Worm (Caenorhabditis elegans) whole organism, L2 larva: Measurements from ENCODE around the gene C04H5.7.
A peak's percentile ranks its signal among the peaks of the same experiment; 100 is the strongest.

Experiments
- C34F6.9 ChIP-seq: fragments of 150-350 bp; optimal IDR thresholded peaks from 2 replicates; lab custom pipeline; 2014; ENCODE audit warnings: missing biosample characterization, missing genetic modification characterization
- F13H6.1 ChIP-seq: sonication (generic microtip); optimal IDR thresholded peaks from 2 replicates; lab custom pipeline; 2016; ENCODE audit warnings: missing genetic modification characterization, missing compliant biosample characterization
- R02D3.7 ChIP-seq: fragments of 150-350 bp; optimal IDR thresholded peaks from 2 replicates; lab custom pipeline; 2014; ENCODE audit warnings: missing biosample characterization, missing genetic modification characterization
- Y55F3AM.14 ChIP-seq: fragments of 200-800 bp; sonication (Bioruptor generic); optimal IDR thresholded peaks from 2 replicates; lab custom pipeline; 2018; ENCODE audit warnings: mild to moderate bottlenecking, missing genetic modification characterization, missing compliant biosample characterization
- alr-1 ChIP-seq: fragments of 150-350 bp; optimal IDR thresholded peaks from 2 replicates; lab custom pipeline; 2014; ENCODE audit warnings: missing biosample characterization, missing genetic modification characterization
- aly-2 ChIP-seq: fragments of 150-350 bp; optimal IDR thresholded peaks from 2 replicates; lab custom pipeline; 2014; ENCODE audit warnings: missing biosample characterization, missing genetic modification characterization
- ama-1 ChIP-seq: fragments of 150-350 bp; optimal IDR thresholded peaks from 2 replicates; lab custom pipeline; 2018; ENCODE audit warnings: inconsistent platforms
- blmp-1 ChIP-seq: sonication (generic microtip); optimal IDR thresholded peaks from 2 replicates; lab custom pipeline; 2017; ENCODE audit warnings: missing genetic modification characterization, mild to moderate bottlenecking, missing compliant biosample characterization, antibody characterized with exemption, moderate library complexity; ENCODE audit not compliant: insufficient read depth
- ceh-82 ChIP-seq: fragments of 150-350 bp; optimal IDR thresholded peaks from 2 replicates; lab custom pipeline; 2014; ENCODE audit warnings: missing biosample characterization, missing genetic modification characterization
- crh-2 ChIP-seq: sonication (generic microtip); optimal IDR thresholded peaks from 2 replicates; lab custom pipeline; 2017; ENCODE audit warnings: missing biosample characterization, missing genetic modification characterization
- dmd-4 ChIP-seq: sonication (generic microtip); optimal IDR thresholded peaks from 2 replicates; lab custom pipeline; 2017; ENCODE audit warnings: missing biosample characterization, missing genetic modification characterization
- egl-27 ChIP-seq: sonication (generic microtip); optimal IDR thresholded peaks from 3 replicates; lab custom pipeline; 2017; ENCODE audit warnings: missing biosample characterization, missing genetic modification reagents, missing genetic modification characterization
- elt-1 ChIP-seq: fragments of 150-350 bp; optimal IDR thresholded peaks from 2 replicates; lab custom pipeline; 2014; ENCODE audit warnings: missing biosample characterization, missing genetic modification characterization
- fos-1 ChIP-seq: fragments of 150-350 bp; optimal IDR thresholded peaks from 2 replicates; lab custom pipeline; 2014; ENCODE audit warnings: missing biosample characterization, missing genetic modification characterization
- gmeb-1 ChIP-seq: fragments of 150-350 bp; optimal IDR thresholded peaks from 2 replicates; lab custom pipeline; 2014; ENCODE audit warnings: missing biosample characterization, missing genetic modification characterization
- lin-11 ChIP-seq: fragments of 150-350 bp; sonication (generic microtip); optimal IDR thresholded peaks from 2 replicates; lab custom pipeline; 2014; ENCODE audit warnings: missing biosample characterization, missing genetic modification characterization, inconsistent platforms, mixed read lengths
- lin-13 ChIP-seq: fragments of 150-350 bp; optimal IDR thresholded peaks from 2 replicates; lab custom pipeline; 2014; ENCODE audit warnings: missing biosample characterization, missing genetic modification reagents, missing genetic modification characterization
- lsy-2 ChIP-seq, 2 experiments: fragments of 150-350 bp in 1 of 2; sonication (generic microtip) in 1 of 2; optimal IDR thresholded peaks; 2 replicates each; lab custom pipeline; 2014 to 2017; ENCODE audit warnings: missing biosample characterization in 2 of 2, missing genetic modification characterization in 2 of 2
- mbf-1 ChIP-seq: sonication (generic microtip); optimal IDR thresholded peaks from 2 replicates; lab custom pipeline; 2017; ENCODE audit warnings: missing biosample characterization, missing genetic modification characterization
- mdl-1 ChIP-seq, 2 experiments: fragments of 150-350 bp in 1 of 2; sonication (generic microtip) in 1 of 2; optimal IDR thresholded peaks; 2 replicates each; lab custom pipeline; 2017; ENCODE audit warnings: missing biosample characterization in 2 of 2, missing genetic modification characterization in 2 of 2
- nhr-10 ChIP-seq: sonication (generic microtip); optimal IDR thresholded peaks from 2 replicates; lab custom pipeline; 2017; ENCODE audit warnings: missing biosample characterization, missing genetic modification characterization
- nhr-11 ChIP-seq: fragments of 150-350 bp; optimal IDR thresholded peaks from 2 replicates; lab custom pipeline; 2014; ENCODE audit warnings: missing biosample characterization, missing genetic modification characterization
- nhr-129 ChIP-seq: fragments of 150-350 bp; optimal IDR thresholded peaks from 2 replicates; lab custom pipeline; 2014; ENCODE audit warnings: missing biosample characterization, missing genetic modification characterization
- nhr-21 ChIP-seq: fragments of 150-350 bp; optimal IDR thresholded peaks from 2 replicates; lab custom pipeline; 2014; ENCODE audit warnings: missing biosample characterization, missing genetic modification characterization
- nhr-23 ChIP-seq: fragments of 150-350 bp; optimal IDR thresholded peaks from 2 replicates; lab custom pipeline; 2014; ENCODE audit warnings: missing biosample characterization, missing genetic modification reagents, missing genetic modification characterization
- nhr-237 ChIP-seq: fragments of 150-350 bp; optimal IDR thresholded peaks from 2 replicates; lab custom pipeline; 2014; ENCODE audit warnings: missing biosample characterization, missing genetic modification characterization
- nhr-25 ChIP-seq: fragments of 150-350 bp; sonication (generic microtip); optimal IDR thresholded peaks from 3 replicates; lab custom pipeline; 2014; ENCODE audit warnings: missing biosample characterization, missing genetic modification characterization
- nhr-77 ChIP-seq: fragments of 150-350 bp; optimal IDR thresholded peaks from 2 replicates; lab custom pipeline; 2014; ENCODE audit warnings: missing biosample characterization, missing genetic modification characterization
- skn-1 ChIP-seq: sonication (generic microtip); optimal IDR thresholded peaks from 2 replicates; lab custom pipeline; 2017; ENCODE audit warnings: missing biosample characterization, missing genetic modification characterization
- sma-9 ChIP-seq, 2 experiments: fragments of 150-350 bp in 1 of 2; sonication (generic microtip) in 1 of 2; optimal IDR thresholded peaks; 2 replicates each; lab custom pipeline; 2014 to 2016; ENCODE audit warnings: missing genetic modification characterization in 2 of 2, mild to moderate bottlenecking in 1 of 2, missing biosample characterization in 1 of 2, missing compliant biosample characterization in 1 of 2, missing genetic modification reagents in 1 of 2, moderate library complexity in 1 of 2
- unc-39 ChIP-seq: fragments of 150-350 bp; optimal IDR thresholded peaks from 2 replicates; lab custom pipeline; 2014; ENCODE audit warnings: missing biosample characterization, missing genetic modification characterization
- unc-55 ChIP-seq: fragments of 150-350 bp; sonication (generic microtip); optimal IDR thresholded peaks from 3 replicates; lab custom pipeline; 2014; ENCODE audit warnings: missing biosample characterization, missing genetic modification reagents, missing genetic modification characterization
- unc-62 ChIP-seq: fragments of 150-350 bp; optimal IDR thresholded peaks from 2 replicates; lab custom pipeline; 2014; ENCODE audit warnings: missing biosample characterization, missing genetic modification reagents, missing genetic modification characterization
- zag-1 ChIP-seq: fragments of 150-350 bp; optimal IDR thresholded peaks from 2 replicates; lab custom pipeline; 2014; ENCODE audit warnings: missing biosample characterization, missing genetic modification characterization
- ztf-4 ChIP-seq: fragments of 150-350 bp; optimal IDR thresholded peaks from 2 replicates; lab custom pipeline; 2014; ENCODE audit warnings: missing biosample characterization, missing genetic modification characterization

The C04H5.7 gene

ce11 chrII:14492592-14493196 is 45.1 kb upstream of the C04H5.7 start:
- TF ChIP-seq alr-1 (no peak), ama-1 (lab: Kevin White, UChicago) (peak; percentile 59)

ce11 chrII:14494014-14494413 is 43.7 kb upstream of the C04H5.7 start:
- TF ChIP-seq dmd-4 (tag; lab: Kevin White, UChicago): no peak
- no peak for TF ChIP-seq lin-11 (tag; lab: Kevin White, UChicago)
- TF ChIP-seq crh-2 (tag; lab: Kevin White, UChicago): no peak
- TF ChIP-seq unc-62 (GFP tag; lab: Kevin White, UChicago): no peak
- no peak for TF ChIP-seq elt-1
- TF ChIP-seq nhr-25: no peak
- TF ChIP-seq aly-2 (tag; lab: Kevin White, UChicago): no peak
- TF ChIP-seq egl-27 (tag; lab: Kevin White, UChicago): no peak
- TF ChIP-seq lsy-2 (tag; optimal IDR thresholded peaks at IDR 0.05; lab: Kevin White, UChicago): no peak
- TF ChIP-seq unc-39 (tag; lab: Kevin White, UChicago): no peak
- TF ChIP-seq nhr-10 (tag; lab: Kevin White, UChicago): no peak
- no peak for TF ChIP-seq ztf-4 (tag; lab: Kevin White, UChicago)
- no peak for TF ChIP-seq F13H6.1 (tag; lab: Kevin White, UChicago)

ce11 chrII:14494414-14494463 is 43.5 kb upstream of the C04H5.7 start, which contains the start of gene cysl-2:
Gene cysl-2, minus strand, starts transcription at chrII:14494451.
- TF ChIP-seq mdl-1 (tag; optimal IDR thresholded peaks at IDR 0.05; lab: Kevin White, UChicago): no peak
- peak; percentile 61 for TF ChIP-seq ama-1 (lab: Kevin White, UChicago)

- TF ChIP-seq blmp-1: peak; percentile 12
- TF ChIP-seq Y55F3AM.14 (GFP tag; lab: Kevin White, UChicago): no peak
- TF ChIP-seq fos-1 (tag; lab: Kevin White, UChicago): peak; percentile 55
- TF ChIP-seq lin-13 (GFP tag; lab: Kevin White, UChicago): no peak
- TF ChIP-seq skn-1 (tag; lab: Kevin White, UChicago): peak; percentile 92
- no peak for TF ChIP-seq lsy-2 (tag; optimal IDR thresholded peaks at IDR 0.05; lab: Kevin White, UChicago)
- peak; percentile 30 for TF ChIP-seq sma-9 (GFP tag; optimal IDR thresholded peaks at IDR 0.05; lab: Kevin White, UChicago)
- TF ChIP-seq sma-9 (tag; optimal IDR thresholded peaks at IDR 0.05; lab: Kevin White, UChicago): no peak
Observed at ce11 chrII:14494464-14494863, 43.3 kb upstream of the C04H5.7 start.

ce11 chrII:14495341-14495740 is 42.4 kb upstream of the C04H5.7 start:
- TF ChIP-seq Y55F3AM.14 (GFP tag; lab: Kevin White, UChicago): no peak
- no peak for TF ChIP-seq C34F6.9 (tag; lab: Kevin White, UChicago)
- peak; percentile 35 for TF ChIP-seq nhr-77 (tag; lab: Kevin White, UChicago)
- TF ChIP-seq nhr-129 (tag; lab: Kevin White, UChicago): peak; percentile 43
- peak; percentile 42 for TF ChIP-seq crh-2 (tag; lab: Kevin White, UChicago)
- no peak for TF ChIP-seq elt-1
- TF ChIP-seq unc-55: no peak
- TF ChIP-seq F13H6.1 (tag; lab: Kevin White, UChicago): no peak
- no peak for TF ChIP-seq zag-1 (tag; lab: Kevin White, UChicago)
- no peak for TF ChIP-seq nhr-23 (tag; lab: Kevin White, UChicago)
- TF ChIP-seq blmp-1: peak; percentile 54
- no peak for TF ChIP-seq nhr-11 (tag; lab: Kevin White, UChicago)
- no peak for TF ChIP-seq ceh-82 (tag; lab: Kevin White, UChicago)
- no peak for TF ChIP-seq ama-1 (lab: Kevin White, UChicago)
- TF ChIP-seq fos-1 (tag; lab: Kevin White, UChicago): peak; percentile 1
- no peak for TF ChIP-seq gmeb-1 (tag; lab: Kevin White, UChicago)
- peak; percentile 55 for TF ChIP-seq nhr-21 (tag; lab: Kevin White, UChicago)
- no peak for TF ChIP-seq lin-13 (GFP tag; lab: Kevin White, UChicago)
- TF ChIP-seq R02D3.7 (tag; lab: Kevin White, UChicago): no peak
- no peak for TF ChIP-seq mbf-1 (tag; lab: Kevin White, UChicago)
- peak; percentile 12 for TF ChIP-seq nhr-25
- TF ChIP-seq nhr-237 (tag; lab: Kevin White, UChicago): no peak
- peak; percentile 87 for TF ChIP-seq sma-9 (GFP tag; optimal IDR thresholded peaks at IDR 0.05; lab: Kevin White, UChicago)
- no peak for TF ChIP-seq sma-9 (tag; optimal IDR thresholded peaks at IDR 0.05; lab: Kevin White, UChicago)
